Worm (Caenorhabditis elegans) whole organism, L2 larva: ENCODE results near the gene clec-127.

Experiments used
- ceh-82 ChIP-seq: fragments of 150-350 bp; optimal IDR thresholded peaks from 2 replicates; lab custom pipeline; 2014; ENCODE audit warnings: missing biosample characterization, missing genetic modification characterization
- dmd-4 ChIP-seq: sonication (generic microtip); optimal IDR thresholded peaks from 2 replicates; lab custom pipeline; 2017; ENCODE audit warnings: missing biosample characterization, missing genetic modification characterization
- egl-27 ChIP-seq: sonication (generic microtip); optimal IDR thresholded peaks from 3 replicates; lab custom pipeline; 2017; ENCODE audit warnings: missing biosample characterization, missing genetic modification reagents, missing genetic modification characterization
- elt-3 ChIP-seq: sonication (generic microtip); optimal IDR thresholded peaks from 2 replicates; lab custom pipeline; 2017; ENCODE audit warnings: missing biosample characterization, missing genetic modification characterization
- lin-39 ChIP-seq: fragments of 150-350 bp; optimal IDR thresholded peaks from 2 replicates; lab custom pipeline; 2014; ENCODE audit warnings: missing biosample characterization, missing genetic modification reagents, missing genetic modification characterization
- nhr-12 ChIP-seq: fragments of 150-350 bp; optimal IDR thresholded peaks from 2 replicates; lab custom pipeline; 2014; ENCODE audit warnings: missing biosample characterization, missing genetic modification characterization
- snpc-4 ChIP-seq: fragments of 150-350 bp; optimal IDR thresholded peaks from 2 replicates; lab custom pipeline; 2014; ENCODE audit warnings: missing biosample characterization, missing genetic modification characterization
- unc-39 ChIP-seq: fragments of 150-350 bp; optimal IDR thresholded peaks from 2 replicates; lab custom pipeline; 2014; ENCODE audit warnings: missing biosample characterization, missing genetic modification characterization
- unc-62 ChIP-seq: fragments of 150-350 bp; optimal IDR thresholded peaks from 2 replicates; lab custom pipeline; 2014; ENCODE audit warnings: missing biosample characterization, missing genetic modification reagents, missing genetic modification characterization

- TF ChIP-seq elt-3 = no peak
- no peak for TF ChIP-seq lin-39 (tag; lab: Kevin White, UChicago)
- TF ChIP-seq unc-39 = no peak
- no peak for TF ChIP-seq ceh-82 (tag; lab: Kevin White, UChicago)
- TF ChIP-seq egl-27 = no peak
- TF ChIP-seq snpc-4 = no peak
- TF ChIP-seq unc-62 = no peak
- TF ChIP-seq dmd-4 (tag; lab: Kevin White, UChicago) = no peak
- TF ChIP-seq nhr-12 (tag; lab: Kevin White, UChicago) = no peak
These were observed 7.5 kb downstream of the clec-127 start, which contains the start of gene W10G11.2 for ce11 chrII:3561561-3561960.
